Worm (Caenorhabditis elegans): Measurements from ENCODE around the gene Y38H6C.20.

ce11 chrV:20509427-20509826 lies 41.6 kb downstream of the Y38H6C.20 start:
- TF ChIP-seq nfya-1 (tag; optimal IDR thresholded peaks at IDR 0.05; ENCODE audit: insufficient read depth), result no peak
- no peak for TF ChIP-seq nhr-76 (tag; optimal IDR thresholded peaks at IDR 0.05)
- TF ChIP-seq ztf-11 (tag; optimal IDR thresholded peaks at IDR 0.05), result no peak
- TF ChIP-seq nhr-11 (tag; optimal IDR thresholded peaks at IDR 0.05), result no peak
- TF ChIP-seq zag-1 (tag; optimal IDR thresholded peaks at IDR 0.05), result no peak
